Worm (Caenorhabditis elegans) whole organism, late embryonic: Measurements from ENCODE around the gene ttll-12.

Source experiments
- K09A11.1 ChIP-seq: sonication (generic microtip); optimal IDR thresholded peaks from 2 replicates; lab custom pipeline; 2017; ENCODE audit warnings: antibody characterized with exemption, mild to moderate bottlenecking, missing genetic modification characterization, missing compliant biosample characterization; ENCODE audit not compliant: insufficient read depth
- ahr-1 ChIP-seq: sonication (generic microtip); optimal IDR thresholded peaks from 2 replicates; lab custom pipeline; 2016; ENCODE audit warnings: missing genetic modification characterization, missing compliant biosample characterization
- ceh-22 ChIP-seq: sonication (generic microtip); optimal IDR thresholded peaks from 2 replicates; lab custom pipeline; 2017; ENCODE audit warnings: missing biosample characterization, missing genetic modification characterization
- ceh-31 ChIP-seq: sonication (generic microtip); optimal IDR thresholded peaks from 2 replicates; lab custom pipeline; 2016; ENCODE audit warnings: missing genetic modification characterization, missing compliant biosample characterization
- ceh-34 ChIP-seq: sonication (generic microtip); optimal IDR thresholded peaks from 2 replicates; lab custom pipeline; 2016; ENCODE audit warnings: mild to moderate bottlenecking, missing genetic modification characterization, missing compliant biosample characterization
- ceh-45 ChIP-seq: fragments of 200-800 bp; sonication (Bioruptor generic); IDR thresholded peaks from 2 replicates; pipeline ENCODE4 v1.3.6; 2022; ENCODE audit warnings: missing genetic modification reagents, missing genetic modification characterization, missing compliant biosample characterization
- ceh-48 ChIP-seq: sonication (generic microtip); optimal IDR thresholded peaks from 2 replicates; lab custom pipeline; 2016; ENCODE audit warnings: missing genetic modification characterization, inconsistent platforms, missing compliant biosample characterization
- elt-2 ChIP-seq: sonication (generic microtip); optimal IDR thresholded peaks from 2 replicates; lab custom pipeline; 2016; ENCODE audit warnings: missing genetic modification reagents, missing genetic modification characterization, missing compliant biosample characterization
- elt-4 ChIP-seq: sonication (generic microtip); optimal IDR thresholded peaks from 2 replicates; lab custom pipeline; 2016; ENCODE audit warnings: missing genetic modification characterization, missing compliant biosample characterization
- ets-4 ChIP-seq: sonication (generic microtip); optimal IDR thresholded peaks from 2 replicates; lab custom pipeline; 2016; ENCODE audit warnings: missing genetic modification characterization, missing compliant biosample characterization
- fax-1 ChIP-seq: sonication (generic microtip); optimal IDR thresholded peaks from 2 replicates; lab custom pipeline; 2016; ENCODE audit warnings: missing genotype, missing genetic modification characterization, missing compliant biosample characterization
- gmeb-2 ChIP-seq: sonication (generic microtip); optimal IDR thresholded peaks from 2 replicates; lab custom pipeline; 2016; ENCODE audit warnings: missing genetic modification characterization, inconsistent platforms, missing compliant biosample characterization
- hlh-13 ChIP-seq: fragments of 200-800 bp; sonication (Bioruptor generic); optimal IDR thresholded peaks from 2 replicates; lab custom pipeline; 2018; ENCODE audit warnings: mild to moderate bottlenecking, missing genetic modification characterization, missing compliant biosample characterization
- hlh-30 ChIP-seq: sonication (generic microtip); optimal IDR thresholded peaks from 2 replicates; lab custom pipeline; 2017; ENCODE audit warnings: antibody characterized with exemption, missing genetic modification characterization, missing compliant biosample characterization; ENCODE audit not compliant: insufficient read depth
- hlh-8 ChIP-seq: sonication (generic microtip); optimal IDR thresholded peaks from 2 replicates; lab custom pipeline; 2016; ENCODE audit warnings: missing genotype, missing genetic modification characterization, missing compliant biosample characterization
- lin-11 ChIP-seq: fragments of 200-800 bp; sonication (Bioruptor generic); optimal IDR thresholded peaks from 2 replicates; lab custom pipeline; 2018; ENCODE audit warnings: mild to moderate bottlenecking, missing genetic modification characterization, missing compliant biosample characterization
- madf-2 ChIP-seq: sonication (generic microtip); optimal IDR thresholded peaks from 2 replicates; lab custom pipeline; 2017; ENCODE audit warnings: missing genetic modification characterization, missing compliant biosample characterization
- nfya-1 ChIP-seq: sonication (generic microtip); optimal IDR thresholded peaks from 2 replicates; lab custom pipeline; 2017; ENCODE audit warnings: missing genetic modification characterization, mild to moderate bottlenecking, missing compliant biosample characterization, antibody characterized with exemption, moderate library complexity
- nhr-11 ChIP-seq: fragments of 150-350 bp; optimal IDR thresholded peaks from 2 replicates; lab custom pipeline; 2014; ENCODE audit warnings: missing biosample characterization, missing genetic modification characterization
- pat-9 ChIP-seq: fragments of 200-800 bp; sonication (Bioruptor generic); optimal IDR thresholded peaks from 2 replicates; lab custom pipeline; 2018; ENCODE audit warnings: mild to moderate bottlenecking, missing genetic modification characterization, moderate library complexity, missing compliant biosample characterization
- pqm-1 ChIP-seq: sonication (generic microtip); optimal IDR thresholded peaks from 2 replicates; lab custom pipeline; 2016; ENCODE audit warnings: missing genetic modification characterization, missing compliant biosample characterization
- ref-2 ChIP-seq: sonication (generic microtip); optimal IDR thresholded peaks from 2 replicates; lab custom pipeline; 2016; ENCODE audit warnings: missing genetic modification characterization, missing compliant biosample characterization
- sox-4 ChIP-seq: sonication (generic microtip); optimal IDR thresholded peaks from 2 replicates; lab custom pipeline; 2017; ENCODE audit warnings: mild to moderate bottlenecking, missing genetic modification characterization, inconsistent platforms, missing compliant biosample characterization
- syd-9 ChIP-seq: sonication (generic microtip); optimal IDR thresholded peaks from 2 replicates; lab custom pipeline; 2016; ENCODE audit warnings: mild to moderate bottlenecking, missing genetic modification characterization, moderate library complexity, missing compliant biosample characterization
- unc-42 ChIP-seq: sonication (generic microtip); optimal IDR thresholded peaks from 2 replicates; lab custom pipeline; 2016; ENCODE audit warnings: missing genotype, missing genetic modification characterization, missing compliant biosample characterization
- unc-55 ChIP-seq: sonication (generic microtip); optimal IDR thresholded peaks from 2 replicates; lab custom pipeline; 2017; ENCODE audit warnings: missing biosample characterization, missing genetic modification reagents, missing genetic modification characterization
- zip-5 ChIP-seq: sonication (generic microtip); optimal IDR thresholded peaks from 2 replicates; lab custom pipeline; 2016; ENCODE audit warnings: missing genetic modification characterization, missing compliant biosample characterization
- ztf-16 ChIP-seq: sonication (generic microtip); optimal IDR thresholded peaks from 2 replicates; lab custom pipeline; 2017; ENCODE audit warnings: missing genetic modification characterization, missing compliant biosample characterization

The ttll-12 gene

ce11 chrII:9319058-9319915 is 19.5 kb upstream of the ttll-12 start, which contains the start of the genes csa-1 and wdfy-2 (continued):
- no peak for TF ChIP-seq zip-5 (tag; lab: Kevin White, UChicago)
- TF ChIP-seq ceh-31 (tag; lab: Kevin White, UChicago) = peak; percentile 26
- no peak for TF ChIP-seq ahr-1 (tag; lab: Kevin White, UChicago)
- no peak for TF ChIP-seq pat-9

DNA sequence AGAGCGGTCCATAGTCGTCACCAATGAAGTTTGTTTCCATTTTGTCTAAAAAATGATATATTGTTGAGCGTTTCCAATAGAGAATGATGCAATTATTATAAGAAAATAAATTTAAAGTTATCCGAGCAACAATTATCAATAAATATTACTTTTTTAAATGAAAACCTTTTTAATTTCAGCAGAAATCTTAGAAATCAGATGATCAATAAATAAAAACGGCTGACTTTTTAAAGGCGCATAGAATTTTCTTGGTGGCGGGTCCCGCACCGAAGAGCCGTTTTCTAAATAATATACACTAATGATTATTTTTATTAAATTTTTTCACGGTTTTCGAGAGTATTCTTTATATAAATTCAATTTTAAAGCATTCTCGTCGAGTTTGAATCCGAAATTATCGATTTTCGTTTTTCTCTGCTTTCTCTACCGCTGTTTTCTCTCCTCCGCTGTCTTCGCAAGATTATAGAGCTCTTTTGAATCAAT is 15.9 kb upstream of the ttll-12 start, which contains the start of gene rab-39:
Gene rab-39, minus strand, starts transcription at position 51 of the 480 bp plus-strand sequence.
- TF ChIP-seq hlh-8 (tag; lab: Kevin White, UChicago) (no peak), unc-42 (tag; lab: Kevin White, UChicago) (peak; percentile 53), ets-4 (tag; lab: Kevin White, UChicago) (no peak), hlh-13 (GFP tag; lab: Kevin White, UChicago) (no peak), ceh-48 (tag; lab: Kevin White, UChicago) (peak; percentile 3), ceh-22 (no peak)

DNA sequence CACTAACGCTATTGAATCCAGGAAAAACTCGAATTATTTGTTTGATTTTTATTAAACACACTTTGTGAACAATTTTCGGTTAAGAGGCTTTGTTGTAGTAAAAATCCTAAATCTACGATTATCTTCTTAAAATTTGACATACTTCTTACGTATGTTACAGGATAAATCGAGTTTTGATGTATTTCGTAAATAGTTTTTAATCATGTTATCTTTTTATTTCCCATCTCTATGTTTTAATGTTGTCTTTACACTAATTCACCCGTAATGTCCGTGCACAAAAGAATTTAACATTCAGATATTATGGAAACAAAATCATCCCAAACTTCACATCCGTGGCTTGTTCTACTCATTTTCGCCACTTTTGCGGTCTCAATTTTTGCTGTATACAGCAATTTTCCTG is 15.1 kb upstream of the ttll-12 start, which contains the start of gene egli-1:
Gene egli-1, plus strand, starts transcription at position 301 of the 400 bp plus-strand sequence.
- TF ChIP-seq ref-2 (tag; lab: Kevin White, UChicago) (no peak), elt-2 (tag; lab: Kevin White, UChicago) (no peak), lin-11 (tag; lab: Kevin White, UChicago) (no peak), gmeb-2 (tag; lab: Kevin White, UChicago) (no peak), ceh-48 (tag; lab: Kevin White, UChicago) (no peak)

DNA sequence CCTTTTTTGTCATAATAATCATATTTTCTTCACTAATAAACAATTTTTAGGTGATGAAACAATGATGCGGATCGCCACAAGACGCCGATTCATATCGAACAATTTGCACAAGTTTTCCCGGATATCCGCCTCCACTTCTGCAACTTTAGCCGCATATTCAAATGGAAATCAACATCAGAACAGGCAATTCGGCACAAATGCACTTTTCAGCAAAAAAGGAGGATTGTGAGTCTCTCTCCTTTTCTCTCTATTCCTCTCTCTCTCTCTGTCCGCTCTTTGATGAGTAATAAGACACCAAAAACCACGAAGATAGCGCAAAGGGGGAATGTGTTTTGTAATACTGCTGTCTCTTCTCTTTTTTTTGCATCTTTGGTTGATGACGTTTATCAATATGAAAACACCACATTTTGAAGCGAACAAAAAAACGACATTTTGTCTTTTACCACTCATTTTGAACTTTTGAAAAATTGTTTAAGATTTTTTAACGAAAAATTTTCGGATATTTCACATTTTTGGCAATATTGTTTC is 13.9 kb upstream of the ttll-12 start, which contains the start of gene eat-3:
Gene eat-3, plus strand, starts transcription at position 51 of the 528 bp plus-strand sequence.
- TF ChIP-seq unc-55 (peak; percentile 2), fax-1 (tag; lab: Kevin White, UChicago) (no peak), madf-2 (tag; lab: Kevin White, UChicago) (no peak), ztf-16 (tag; lab: Kevin White, UChicago) (no peak), ceh-34 (tag; lab: Kevin White, UChicago) (peak; percentile 41)

DNA sequence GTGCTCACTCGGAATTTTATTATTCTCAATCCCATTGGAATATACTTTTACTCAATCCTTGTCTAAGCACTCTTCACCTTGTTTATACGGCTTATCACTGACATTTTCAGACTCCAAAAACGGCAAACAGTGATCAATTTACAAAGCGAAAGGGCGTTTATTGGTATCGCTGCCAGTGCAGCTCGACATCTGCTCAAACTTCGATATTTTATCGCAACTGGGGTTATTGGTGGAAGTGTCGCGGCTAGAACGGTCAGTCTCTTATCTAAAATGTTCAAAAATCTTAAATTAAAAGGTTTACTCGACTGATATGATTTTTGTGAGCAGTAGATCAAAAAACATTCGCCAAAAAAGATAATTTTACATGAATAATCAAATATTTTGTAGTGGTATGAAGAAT is 13.2 kb upstream of the ttll-12 start:
- no peak for TF ChIP-seq nfya-1 (tag; lab: Kevin White, UChicago)

DNA sequence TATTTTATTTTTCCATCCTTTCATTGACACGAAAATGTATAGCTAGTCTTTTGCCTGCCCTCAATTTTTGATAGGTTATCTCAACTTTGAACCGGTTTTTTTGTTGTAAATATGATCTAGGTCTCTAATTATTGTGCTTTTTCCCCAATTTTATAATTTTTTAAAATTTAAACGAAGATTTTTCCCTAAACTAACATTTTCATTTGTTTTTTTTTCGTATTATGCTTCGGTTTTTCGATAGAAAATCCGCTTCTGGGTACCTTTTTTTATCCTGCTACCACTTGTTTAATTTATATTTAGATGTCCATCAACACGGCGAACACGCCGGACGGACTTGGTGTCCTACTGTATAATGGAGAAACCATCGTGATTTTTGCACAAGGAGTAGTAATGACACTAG is 9.3 kb upstream of the ttll-12 start, which contains the start of gene wbp-2:
Gene wbp-2, plus strand, starts transcription at position 301 of the 400 bp plus-strand sequence.
- TF ChIP-seq pqm-1 (tag; lab: Kevin White, UChicago) = no peak
- TF ChIP-seq nhr-11 = no peak
- TF ChIP-seq elt-4 (tag; lab: Kevin White, UChicago) = no peak
- TF ChIP-seq ceh-45 = no peak
- no peak for TF ChIP-seq ref-2 (tag; lab: Kevin White, UChicago)
- no peak for TF ChIP-seq K09A11.1 (tag; lab: Kevin White, UChicago)
- TF ChIP-seq sox-4 (tag; lab: Kevin White, UChicago) = no peak
- no peak for TF ChIP-seq gmeb-2 (tag; lab: Kevin White, UChicago)
- TF ChIP-seq syd-9 (tag; lab: Kevin White, UChicago) = no peak
- TF ChIP-seq hlh-30 (tag; lab: Kevin White, UChicago) = no peak
